Fruit fly (Drosophila melanogaster) whole organism, embryonic: Measurements from ENCODE around the gene Vps39.
A peak's percentile ranks its signal among the peaks of the same experiment; 100 is the strongest.

ENCODE experiments used
- Asciz ChIP-seq: fragments of 200-800 bp; sonication (Bioruptor generic); optimal IDR thresholded peaks from 2 replicates; lab custom pipeline; 2017; ENCODE audit warnings: missing biosample characterization, mild to moderate bottlenecking, missing genetic modification characterization, missing genetic modification reagents
- CG10959 ChIP-seq: fragments of 200-800 bp; sonication (Bioruptor generic); IDR thresholded peaks from 2 replicates; pipeline ENCODE4 v1.3.6; 2022; ENCODE audit warnings: missing biosample characterization, missing genetic modification characterization
- CG12104 ChIP-seq: fragments of 200-800 bp; sonication (Bioruptor generic); optimal IDR thresholded peaks from 3 replicates; lab custom pipeline; 2016; ENCODE audit warnings: missing biosample characterization, missing genetic modification characterization
- CG1529 ChIP-seq: fragments of 200-800 bp; sonication (Bioruptor generic); optimal IDR thresholded peaks from 3 replicates; lab custom pipeline; 2018; ENCODE audit warnings: missing biosample characterization, missing genetic modification characterization
- CG16779 ChIP-seq: fragments of 200-800 bp; sonication (Bioruptor generic); IDR thresholded peaks from 2 replicates; pipeline ENCODE4 v1.3.6; 2022; ENCODE audit warnings: missing biosample characterization, missing genetic modification characterization
- CG18599 ChIP-seq: fragments of 200-800 bp; sonication (Bioruptor generic); optimal IDR thresholded peaks from 3 replicates; lab custom pipeline; 2017; ENCODE audit warnings: missing biosample characterization, missing genetic modification characterization, mild to moderate bottlenecking, moderate library complexity, missing genetic modification reagents
- CG2120 ChIP-seq: fragments of 200-800 bp; sonication (Bioruptor generic); optimal IDR thresholded peaks from 3 replicates; lab custom pipeline; 2016; ENCODE audit warnings: missing biosample characterization, missing genetic modification characterization
- CG31441 ChIP-seq: fragments of 200-800 bp; sonication (Bioruptor generic); IDR thresholded peaks from 2 replicates; pipeline ENCODE4 v1.3.6; 2022; ENCODE audit warnings: missing biosample characterization, missing genetic modification characterization
- CG6175 ChIP-seq: fragments of 200-800 bp; sonication (Bioruptor generic); IDR thresholded peaks from 3 replicates; pipeline ENCODE4 v1.3.6; 2022; ENCODE audit warnings: missing biosample characterization, missing genetic modification characterization
- CG6683 ChIP-seq: fragments of 200-800 bp; sonication (Bioruptor generic); optimal IDR thresholded peaks from 2 replicates; lab custom pipeline; 2017; ENCODE audit warnings: missing biosample characterization, mild to moderate bottlenecking, missing genetic modification characterization, missing genetic modification reagents
- CG6854 ChIP-seq: fragments of 200-800 bp; sonication (Bioruptor generic); optimal IDR thresholded peaks from 3 replicates; lab custom pipeline; 2017; ENCODE audit warnings: missing biosample characterization, mild to moderate bottlenecking, missing genetic modification characterization
- CG7745 ChIP-seq: fragments of 200-800 bp; sonication (Bioruptor generic); optimal IDR thresholded peaks from 2 replicates; lab custom pipeline; 2018; ENCODE audit warnings: missing biosample characterization, mild to moderate bottlenecking, missing genetic modification characterization, moderate library complexity
- CG7786 ChIP-seq: fragments of 200-800 bp; sonication (Bioruptor generic); optimal IDR thresholded peaks from 2 replicates; lab custom pipeline; 2016; ENCODE audit warnings: missing biosample characterization, missing genetic modification characterization
- CG8388 ChIP-seq: fragments of 200-800 bp; sonication (Bioruptor generic); optimal IDR thresholded peaks from 2 replicates; lab custom pipeline; 2019; ENCODE audit warnings: missing biosample characterization, mild to moderate bottlenecking, missing genetic modification characterization, moderate library complexity
- CG8765 ChIP-seq: fragments of 200-800 bp; sonication (Bioruptor generic); IDR thresholded peaks from 2 replicates; pipeline ENCODE4 v1.3.6; 2022; ENCODE audit warnings: missing biosample characterization, missing genetic modification characterization
- Dad ChIP-seq: fragments of 200-800 bp; sonication (Bioruptor generic); optimal IDR thresholded peaks from 3 replicates; lab custom pipeline; 2016; ENCODE audit warnings: missing biosample characterization, missing genetic modification characterization
- Dek ChIP-seq: fragments of 200-800 bp; sonication (Bioruptor generic); optimal IDR thresholded peaks from 3 replicates; lab custom pipeline; 2019; ENCODE audit warnings: missing biosample characterization, mild to moderate bottlenecking, missing genetic modification characterization, moderate library complexity
- Dref ChIP-seq: fragments of 200-800 bp; sonication (Bioruptor generic); IDR thresholded peaks from 2 replicates; pipeline ENCODE4 v1.3.6; 2022; ENCODE audit warnings: missing biosample characterization, missing genetic modification characterization
- Eip74EF ChIP-seq, 2 experiments: fragments of 200-800 bp in 1 of 2; fragments of >200 bp in 1 of 2; sonication (Bioruptor generic) in 1 of 2; optimal IDR thresholded peaks; 2 replicates each; lab custom pipeline; 2017 to 2019; ENCODE audit warnings: missing biosample characterization in 2 of 2, missing genetic modification characterization in 2 of 2, mild to moderate bottlenecking in 1 of 2, moderate library complexity in 1 of 2
- Hsf ChIP-seq: fragments of 200-800 bp; sonication (Bioruptor generic); optimal IDR thresholded peaks from 3 replicates; lab custom pipeline; 2016; ENCODE audit warnings: missing biosample characterization, missing genetic modification characterization
- NfI ChIP-seq: fragments of 200-800 bp; sonication (Bioruptor generic); optimal IDR thresholded peaks from 3 replicates; lab custom pipeline; 2018; ENCODE audit warnings: missing biosample characterization, mild to moderate bottlenecking, missing genetic modification characterization, moderate library complexity
- Ptx1 ChIP-seq: fragments of 200-800 bp; sonication (Bioruptor generic); IDR thresholded peaks from 2 replicates; pipeline ENCODE4 v1.3.6; 2022; ENCODE audit warnings: missing biosample characterization, missing genetic modification characterization
- Spps ChIP-seq: fragments of 200-800 bp; sonication (Bioruptor generic); optimal IDR thresholded peaks from 2 replicates; lab custom pipeline; 2018; ENCODE audit warnings: missing biosample characterization, mild to moderate bottlenecking, missing genetic modification characterization
- Taf1 ChIP-seq: fragments of 200-800 bp; sonication (Bioruptor generic); IDR thresholded peaks from 2 replicates; pipeline ENCODE4 v1.3.6; 2022; ENCODE audit warnings: missing biosample characterization, missing genetic modification characterization
- Xrp1 ChIP-seq: fragments of 200-800 bp; sonication (Bioruptor generic); IDR thresholded peaks from 2 replicates; pipeline ENCODE4 v1.3.6; 2022; ENCODE audit warnings: missing biosample characterization, missing genetic modification characterization
- aop ChIP-seq: fragments of 200-800 bp; sonication (Bioruptor generic); IDR thresholded peaks from 2 replicates; pipeline ENCODE4 v1.3.6; 2022; ENCODE audit warnings: missing biosample characterization, missing genetic modification characterization
- ato ChIP-seq: fragments of 200-800 bp; sonication (Bioruptor generic); IDR thresholded peaks from 2 replicates; pipeline ENCODE4 v1.3.6; 2022; ENCODE audit warnings: missing biosample characterization, missing genetic modification characterization; ENCODE audit not compliant: partially characterized antibody
- bowl ChIP-seq: fragments of 200-800 bp; sonication (Bioruptor generic); IDR thresholded peaks from 2 replicates; pipeline ENCODE4 v1.3.6; 2022; ENCODE audit warnings: missing biosample characterization, missing genetic modification characterization
- da ChIP-seq: fragments of 200-800 bp; sonication (Bioruptor generic); optimal IDR thresholded peaks from 2 replicates; lab custom pipeline; 2016; ENCODE audit warnings: missing biosample characterization, missing genetic modification characterization
- dati ChIP-seq: fragments of 200-800 bp; sonication (Bioruptor generic); IDR thresholded peaks from 2 replicates; pipeline ENCODE4 v1.3.6; 2022; ENCODE audit warnings: missing biosample characterization, missing genetic modification characterization
- hbn ChIP-seq: fragments of 200-800 bp; sonication (Bioruptor generic); IDR thresholded peaks from 2 replicates; pipeline ENCODE4 v1.3.6; 2022; ENCODE audit warnings: missing biosample characterization, missing genetic modification characterization; ENCODE audit not compliant: partially characterized antibody
- hth ChIP-seq: fragments of >200 bp; optimal IDR thresholded peaks from 2 replicates; lab custom pipeline; 2017; ENCODE audit warnings: inconsistent platforms
- jigr1 ChIP-seq: fragments of 200-800 bp; sonication (Bioruptor generic); IDR thresholded peaks from 3 replicates; pipeline ENCODE4 v1.3.6; 2022; ENCODE audit warnings: missing biosample characterization, missing genetic modification characterization
- maf-S ChIP-seq: fragments of 200-800 bp; sonication (Bioruptor generic); optimal IDR thresholded peaks from 2 replicates; lab custom pipeline; 2016; ENCODE audit warnings: missing biosample characterization, missing genetic modification characterization
- mirr ChIP-seq: fragments of 200-800 bp; sonication (Bioruptor generic); optimal IDR thresholded peaks from 3 replicates; lab custom pipeline; 2018; ENCODE audit warnings: missing biosample characterization, mild to moderate bottlenecking, missing genetic modification characterization
- nom ChIP-seq: fragments of 200-800 bp; sonication (Bioruptor generic); optimal IDR thresholded peaks from 2 replicates; lab custom pipeline; 2017; ENCODE audit warnings: missing biosample characterization, missing genetic modification characterization, mild to moderate bottlenecking, moderate library complexity, missing genetic modification reagents
- oc ChIP-seq: fragments of 200-800 bp; sonication (Bioruptor generic); optimal IDR thresholded peaks from 2 replicates; lab custom pipeline; 2018; ENCODE audit warnings: missing biosample characterization, mild to moderate bottlenecking, missing genetic modification characterization, moderate library complexity
- pnt ChIP-seq: fragments of 200-800 bp; sonication (Bioruptor generic); optimal IDR thresholded peaks from 3 replicates; lab custom pipeline; 2016; ENCODE audit warnings: missing biosample characterization, missing genetic modification characterization
- ro ChIP-seq: fragments of 200-800 bp; sonication (Bioruptor generic); IDR thresholded peaks from 2 replicates; pipeline ENCODE4 v1.3.6; 2022; ENCODE audit warnings: missing biosample characterization, missing genetic modification characterization
- scrt ChIP-seq: fragments of 200-800 bp; sonication (Bioruptor generic); optimal IDR thresholded peaks from 2 replicates; lab custom pipeline; 2018; ENCODE audit warnings: missing biosample characterization, mild to moderate bottlenecking, missing genetic modification characterization, moderate library complexity
- sd ChIP-seq: fragments of 200-800 bp; sonication (Bioruptor generic); optimal IDR thresholded peaks from 3 replicates; lab custom pipeline; 2018; ENCODE audit warnings: missing biosample characterization, mild to moderate bottlenecking, missing genetic modification characterization, moderate library complexity
- sens ChIP-seq: fragments of 200-800 bp; sonication (Bioruptor generic); peaks from one replicate; lab custom pipeline; 2016; ENCODE audit warnings: missing biosample characterization, missing genetic modification characterization
- sens-2 ChIP-seq: fragments of 200-800 bp; sonication (Bioruptor generic); IDR thresholded peaks from 2 replicates; pipeline ENCODE4 v1.3.6; 2022; ENCODE audit warnings: missing biosample characterization, missing genetic modification characterization
- seq ChIP-seq: fragments of 200-800 bp; sonication (Bioruptor generic); IDR thresholded peaks from 2 replicates; pipeline ENCODE4 v1.3.6; 2022; ENCODE audit warnings: missing biosample characterization, missing genetic modification characterization
- slbo ChIP-seq: fragments of 200-800 bp; sonication (Bioruptor generic); IDR thresholded peaks from 2 replicates; pipeline ENCODE4 v1.3.6; 2022; ENCODE audit warnings: missing biosample characterization, missing genetic modification characterization
- tna ChIP-seq: fragments of 200-800 bp; sonication (Bioruptor generic); IDR thresholded peaks from 2 replicates; pipeline ENCODE4 v1.3.6; 2022; ENCODE audit warnings: missing biosample characterization, missing genetic modification characterization; ENCODE audit not compliant: partially characterized antibody
- unc-4 ChIP-seq: fragments of 200-800 bp; sonication (Bioruptor generic); IDR thresholded peaks from 2 replicates; pipeline ENCODE4 v1.3.6; 2022; ENCODE audit warnings: missing biosample characterization, missing genetic modification characterization; ENCODE audit not compliant: partially characterized antibody
- yki ChIP-seq: fragments of >200 bp; optimal IDR thresholded peaks from 3 replicates; lab custom pipeline; 2018
- zen ChIP-seq: fragments of 200-800 bp; sonication (Bioruptor generic); optimal IDR thresholded peaks from 3 replicates; lab custom pipeline; 2018; ENCODE audit warnings: missing biosample characterization, mild to moderate bottlenecking, missing genetic modification characterization, moderate library complexity

Vps39 gene

dm6 chr3R:18244171-18245043 is 29.8 kb downstream of the Vps39 start (continued):
- TF ChIP-seq nom (GFP tag; lab: Kevin White, UChicago) (peak; percentile 61), Dref (GFP tag; lab: Robert Waterston, UW) (0 out of 2 replicates have a peak, but pooled peaks have one; percentile 13), CG18599 (GFP tag; lab: Kevin White, UChicago) (peak; percentile 17), CG8388 (GFP tag; lab: Kevin White, UChicago) (peak; percentile 99), CG6175 (GFP tag; lab: Robert Waterston, UW) (peak; percentile 95), da (GFP tag; lab: Kevin White, UChicago) (no peak), bowl (no peak), CG6854 (GFP tag; lab: Kevin White, UChicago) (no peak), Asciz (GFP tag; lab: Kevin White, UChicago) (no peak), Dek (tag; lab: Kevin White, UChicago) (no peak), Eip74EF (GFP tag; optimal IDR thresholded peaks at IDR 0.05; lab: Kevin White, UChicago) (no peak), CG2120 (GFP tag; lab: Kevin White, UChicago) (peak; percentile 37), NfI (peak; percentile 6), seq (no peak), CG31441 (GFP tag; lab: Robert Waterston, UW) (0 out of 2 replicates have a peak, but pooled peaks have one; percentile 11), hth (lab: Kevin White, UChicago) (no peak), CG1529 (no peak), Spps (tag; lab: Kevin White, UChicago) (no peak), mirr (GFP tag; lab: Kevin White, UChicago) (peak; percentile 39), CG10959 (GFP tag; lab: Robert Waterston, UW) (no peak), Ptx1 (GFP tag; lab: Robert Waterston, UW) (peak; percentile 29; the same call in 1 of the 2 replicates), scrt (peak; percentile 18), sens-2 (GFP tag; lab: Robert Waterston, UW) (no peak), Taf1 (GFP tag; lab: Robert Waterston, UW) (peak; percentile 23; the same call in 1 of the 2 replicates), sd (tag; lab: Kevin White, UChicago) (no peak), CG16779 (no peak), unc-4 (GFP tag; lab: Robert Waterston, UW) (peak; percentile 36), ato (no peak; the same call in 1 of the 2 replicates), Dad (no peak), Hsf (GFP tag; lab: Kevin White, UChicago) (peak; percentile 7), CG8765 (GFP tag; lab: Robert Waterston, UW) (0 out of 2 replicates have a peak, but pooled peaks have one; percentile 38), dati (GFP tag; lab: Robert Waterston, UW) (no peak), slbo (GFP tag; lab: Robert Waterston, UW) (peak; percentile 13; the same call in 1 of the 2 replicates), hbn (no peak), ro (no peak), CG6683 (GFP tag; lab: Kevin White, UChicago) (no peak), CG12104 (GFP tag; lab: Kevin White, UChicago) (no peak), aop (GFP tag; lab: Robert Waterston, UW) (no peak), sens (peak; percentile 72), Xrp1 (GFP tag; lab: Robert Waterston, UW) (peak; percentile 5; the same call in 1 of the 2 replicates), yki (lab: Kevin White, UChicago) (peak; percentile 81), tna (GFP tag; lab: Robert Waterston, UW) (no peak), oc (tag; lab: Kevin White, UChicago) (no peak), CG7786 (no peak), CG7745 (tag; lab: Kevin White, UChicago) (no peak), jigr1 (GFP tag; lab: Robert Waterston, UW) (no peak), zen (tag; lab: Kevin White, UChicago) (no peak), maf-S (no peak), pnt (GFP tag; lab: Kevin White, UChicago) (no peak)
